Fruit fly (Drosophila melanogaster): ENCODE results near the gene Ance.

dm6 chr2L:13893439-13893838, 12.0 kb upstream of the Ance start:
- TF ChIP-seq HmgZ (tag; optimal IDR thresholded peaks at IDR 0.05) (no peak), CG7839 (tag; optimal IDR thresholded peaks at IDR 0.05) (no peak), z (GFP tag; IDR thresholded peaks at IDR 0.05) (no peak), Aef1 (GFP tag; IDR thresholded peaks at IDR 0.05) (no peak), CG12155 (GFP tag; optimal IDR thresholded peaks at IDR 0.05) (no peak), Dll (GFP tag; IDR thresholded peaks at IDR 0.05; ENCODE audit: partially characterized antibody) (no peak), CG10462 (GFP tag; optimal IDR thresholded peaks at IDR 0.05) (no peak), ATbp (GFP tag; optimal IDR thresholded peaks at IDR 0.05) (peak; percentile 50), TFAM (GFP tag; optimal IDR thresholded peaks at IDR 0.05) (no peak), D19B (GFP tag; optimal IDR thresholded peaks at IDR 0.05) (no peak), CG42726 (GFP tag; IDR thresholded peaks at IDR 0.05; ENCODE audit: partially characterized antibody) (no peak), CG16813 (GFP tag; IDR thresholded peaks at IDR 0.05; ENCODE audit: partially characterized antibody) (no peak), CG10979 (tag; optimal IDR thresholded peaks at IDR 0.05) (peak; percentile 68), zfh2 (GFP tag; optimal IDR thresholded peaks at IDR 0.05) (no peak)

All from whole organism, embryonic.